Fruit fly (Drosophila melanogaster) whole organism, pupa: ENCODE results near the gene Vm34Ca.

ENCODE experiments used
- CG12605 ChIP-seq: fragments of 200-800 bp; sonication (Bioruptor generic); IDR thresholded peaks from 2 replicates; pipeline ENCODE4 v1.3.6; 2022; ENCODE audit warnings: missing biosample characterization, missing genetic modification characterization
- CG14655 ChIP-seq: fragments of 200-800 bp; sonication (Bioruptor generic); optimal IDR thresholded peaks from 3 replicates; lab custom pipeline; 2017; ENCODE audit warnings: mild to moderate bottlenecking, missing biosample characterization, missing genetic modification reagents, missing genetic modification characterization
- CG15710 ChIP-seq: fragments of 200-800 bp; sonication (Bioruptor generic); optimal IDR thresholded peaks from 2 replicates; lab custom pipeline; 2018; ENCODE audit warnings: missing biosample characterization, mild to moderate bottlenecking, missing genetic modification characterization, moderate library complexity
- CG32121 ChIP-seq: fragments of 200-800 bp; sonication (Bioruptor generic); IDR thresholded peaks from 2 replicates; pipeline ENCODE4 v1.3.6; 2022; ENCODE audit warnings: missing biosample characterization, missing genetic modification characterization
- CG34367 ChIP-seq: fragments of 200-800 bp; sonication (Bioruptor generic); optimal IDR thresholded peaks from 2 replicates; lab custom pipeline; 2018; ENCODE audit warnings: missing biosample characterization, mild to moderate bottlenecking, missing genetic modification characterization
- CG8159 ChIP-seq: fragments of 200-800 bp; sonication (Bioruptor generic); optimal IDR thresholded peaks from 3 replicates; lab custom pipeline; 2018; ENCODE audit warnings: missing biosample characterization, mild to moderate bottlenecking, missing genetic modification characterization, moderate library complexity
- CG8301 ChIP-seq: fragments of 200-800 bp; sonication (Bioruptor generic); optimal IDR thresholded peaks from 2 replicates; lab custom pipeline; 2018; ENCODE audit warnings: missing biosample characterization, mild to moderate bottlenecking, missing genetic modification characterization
- CG9948 ChIP-seq: fragments of 200-800 bp; sonication (Bioruptor generic); optimal IDR thresholded peaks from 2 replicates; lab custom pipeline; 2018; ENCODE audit warnings: missing biosample characterization, mild to moderate bottlenecking, missing genetic modification characterization, moderate library complexity
- D1 ChIP-seq: fragments of 200-800 bp; sonication (Bioruptor generic); optimal IDR thresholded peaks from 2 replicates; lab custom pipeline; 2018; ENCODE audit warnings: missing biosample characterization, mild to moderate bottlenecking, missing genetic modification characterization, moderate library complexity
- EcR ChIP-seq: fragments of 200-800 bp; sonication (Bioruptor generic); optimal IDR thresholded peaks from 3 replicates; lab custom pipeline; 2019; ENCODE audit warnings: missing biosample characterization, missing genetic modification characterization, mild to moderate bottlenecking, moderate library complexity, missing genetic modification reagents
- Ets98B ChIP-seq: fragments of 200-800 bp; sonication (Bioruptor generic); IDR thresholded peaks from 2 replicates; pipeline ENCODE4 v1.3.6; 2022; ENCODE audit warnings: missing biosample characterization, missing genetic modification characterization
- Pif1B ChIP-seq: fragments of 200-800 bp; sonication (Bioruptor generic); optimal IDR thresholded peaks from 3 replicates; lab custom pipeline; 2016; ENCODE audit warnings: missing biosample characterization, missing genetic modification characterization
- fd96Ca ChIP-seq: fragments of 200-800 bp; sonication (Bioruptor generic); IDR thresholded peaks from 3 replicates; pipeline ENCODE4 v1.3.6; 2022; ENCODE audit warnings: missing biosample characterization, missing genetic modification characterization
- gl ChIP-seq: fragments of 200-800 bp; sonication (Bioruptor generic); optimal IDR thresholded peaks from 2 replicates; lab custom pipeline; 2018; ENCODE audit warnings: missing biosample characterization, mild to moderate bottlenecking, missing genetic modification characterization

- TF ChIP-seq CG34367 (tag; lab: Kevin White, UChicago) (peak; percentile 10), D1 (tag; lab: Kevin White, UChicago) (no peak), CG15710 (tag; lab: Kevin White, UChicago) (no peak), CG9948 (no peak), Ets98B (GFP tag; lab: Robert Waterston, UW) (no peak), CG8159 (no peak), CG14655 (GFP tag; lab: Kevin White, UChicago) (no peak), CG8301 (tag; lab: Kevin White, UChicago) (no peak), CG32121 (no peak), gl (tag; lab: Kevin White, UChicago) (no peak), Pif1B (GFP tag; lab: Kevin White, UChicago) (no peak), EcR (GFP tag; lab: Kevin White, UChicago) (no peak), fd96Ca (GFP tag; lab: Robert Waterston, UW) (no peak), CG12605 (GFP tag; lab: Robert Waterston, UW) (no peak)
These were observed 12.7 kb downstream of the Vm34Ca start, which contains the start of the genes CG10859 and CG7110 for dm6 chr2L:13398614-13399161.
